Fruit fly (Drosophila melanogaster): ENCODE data around the gene ND-ASHI.

The ND-ASHI gene

DNA sequence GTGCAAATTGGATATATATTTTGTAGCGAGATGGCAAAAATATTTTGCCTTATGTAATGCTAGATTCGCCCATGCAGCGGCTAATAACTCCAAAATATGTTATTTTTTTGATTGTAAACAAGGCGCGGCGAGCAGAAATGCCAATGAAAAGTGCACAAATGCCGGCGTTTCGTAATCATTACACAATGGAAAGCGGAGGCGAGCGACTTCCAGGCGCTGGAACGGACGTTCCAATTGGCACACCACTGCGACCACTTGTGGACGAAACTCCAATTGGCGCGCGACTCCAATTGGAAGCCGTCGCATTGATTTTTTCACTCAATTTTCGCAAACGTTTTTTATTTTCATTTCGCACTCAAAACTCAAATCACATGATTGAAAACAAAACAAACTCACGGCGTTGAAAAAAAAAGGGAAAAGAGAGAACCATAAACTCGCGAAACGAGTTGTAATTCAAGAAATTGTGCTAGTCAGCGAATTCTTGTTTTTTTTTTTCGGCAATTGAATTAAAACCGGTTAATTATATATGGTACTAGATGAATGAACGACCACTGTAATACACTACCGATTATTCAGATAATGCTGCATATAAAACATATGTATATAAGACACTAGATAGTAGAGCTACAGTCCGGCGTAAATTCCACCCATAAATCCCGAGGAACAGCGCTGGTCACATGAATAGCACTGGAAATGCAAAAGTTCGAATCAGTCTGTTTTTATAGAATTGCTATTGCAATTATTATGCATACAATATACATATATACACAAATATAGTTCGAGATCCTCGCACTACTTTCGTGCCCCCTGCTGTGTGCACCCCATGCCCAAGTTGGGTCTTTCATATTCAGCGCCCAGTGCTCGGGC is at the start of gene ND-ASHI:
Gene ND-ASHI (minus strand): TSS at position 484 of the 867 bp plus-strand sequence.
- TF ChIP-seq CG10348 (GFP tag; IDR thresholded peaks at IDR 0.05) (peak; percentile 89), CG8301 (tag; optimal IDR thresholded peaks at IDR 0.05) (peak; percentile 97), Ets98B (GFP tag; IDR thresholded peaks at IDR 0.05) (peak; percentile 98), Snoo (tag; optimal IDR thresholded peaks at IDR 0.05) (peak; percentile 96), CG4496 (GFP tag; IDR thresholded peaks at IDR 0.05) (peak; percentile 99), rn (GFP tag; IDR thresholded peaks at IDR 0.05) (peak; percentile 92), CG32121 (GFP tag; IDR thresholded peaks at IDR 0.05) (peak; percentile 97), EcR (GFP tag; optimal IDR thresholded peaks at IDR 0.05) (peak; percentile 61), CG17806 (tag; optimal IDR thresholded peaks at IDR 0.05) (peak; percentile 95), CG8159 (tag; optimal IDR thresholded peaks at IDR 0.05) (peak; percentile 96), CG9948 (tag; optimal IDR thresholded peaks at IDR 0.05) (peak; percentile 95), CG12605 (GFP tag; IDR thresholded peaks at IDR 0.05) (peak; percentile 97), CG34367 (tag; optimal IDR thresholded peaks at IDR 0.05) (peak; percentile 97), CG14655 (GFP tag; optimal IDR thresholded peaks at IDR 0.05) (peak; percentile 97), Pif1A (GFP tag; optimal IDR thresholded peaks at IDR 0.05) (peak; percentile 97), CG15710 (tag; optimal IDR thresholded peaks at IDR 0.05) (peak; percentile 97), D1 (tag; optimal IDR thresholded peaks at IDR 0.05) (no peak), Pif1B (GFP tag; optimal IDR thresholded peaks at IDR 0.05) (peak; percentile 96), gl (tag; optimal IDR thresholded peaks at IDR 0.05) (peak; percentile 92), fd96Ca (GFP tag; IDR thresholded peaks at IDR 0.05) (peak; percentile 98), CG13204 (GFP tag; optimal IDR thresholded peaks at IDR 0.05) (peak; percentile 93)

DNA sequence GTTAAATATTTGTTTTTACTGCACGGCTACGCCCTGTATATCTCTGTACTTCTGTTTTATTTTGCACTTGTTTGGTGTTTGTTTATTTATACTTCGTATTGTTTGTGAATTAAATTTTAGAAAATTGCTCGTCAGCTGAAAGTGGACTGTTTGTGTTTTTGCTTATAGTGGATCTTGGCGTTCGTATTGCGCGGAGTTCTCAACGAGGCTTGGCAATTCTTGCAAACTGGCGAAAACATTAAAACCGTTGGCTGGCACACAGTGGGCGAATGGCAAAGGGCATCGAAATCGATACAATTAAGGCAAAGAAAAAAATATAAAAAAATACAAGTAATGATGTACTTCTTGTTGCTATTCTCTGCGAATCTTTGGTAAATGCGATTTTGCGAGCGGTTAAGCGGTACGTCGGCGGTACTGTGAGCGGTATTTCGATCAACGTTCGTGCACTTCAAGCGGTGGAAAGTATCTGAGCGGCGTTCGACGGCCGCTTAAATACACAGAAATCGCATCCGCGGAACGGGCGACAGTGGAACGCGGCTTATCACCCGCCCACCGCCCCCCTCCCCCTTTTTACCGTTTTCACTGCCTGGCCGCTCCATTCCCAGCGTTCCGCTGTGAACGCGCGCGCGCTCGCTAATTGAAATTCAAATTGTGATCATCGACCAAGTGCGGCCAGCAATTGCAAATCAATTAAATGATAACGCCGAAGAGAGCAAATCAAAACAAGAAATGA is 48.0 kb upstream of the ND-ASHI start:
- TF ChIP-seq CG4496 (GFP tag; IDR thresholded peaks at IDR 0.05) (0 out of 3 replicates have a peak, but pooled peaks have one; percentile 34), D1 (tag; optimal IDR thresholded peaks at IDR 0.05) (no peak), CG34367 (tag; optimal IDR thresholded peaks at IDR 0.05) (no peak), CG13204 (GFP tag; optimal IDR thresholded peaks at IDR 0.05) (peak; percentile 72)

DNA sequence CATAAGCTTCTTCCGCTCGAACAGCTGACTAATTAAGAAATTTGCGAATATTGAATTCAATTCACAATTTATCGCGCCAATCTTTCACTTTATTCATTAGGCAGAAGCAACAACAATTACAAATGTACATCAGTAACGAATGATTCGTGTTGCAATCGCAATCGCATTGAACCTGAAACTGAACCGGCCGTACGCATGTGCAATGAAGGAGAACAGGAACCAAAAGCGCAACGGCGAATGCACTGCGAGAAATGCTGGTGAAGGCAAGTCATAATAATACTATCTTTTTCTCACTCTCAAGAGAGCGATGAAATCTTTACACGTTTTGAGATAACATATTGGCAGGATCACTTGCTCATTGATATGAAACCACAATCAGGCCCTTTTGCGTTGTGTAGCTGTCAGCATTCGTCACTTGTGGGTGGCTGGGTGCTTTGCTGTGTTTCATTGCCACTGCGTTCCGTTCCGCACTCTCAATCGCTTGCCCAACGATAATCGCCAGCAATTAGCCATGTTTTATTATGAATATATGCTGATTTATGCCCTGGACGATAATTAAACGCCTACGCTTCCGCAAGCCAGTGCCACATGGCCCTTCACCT is 46.1 kb upstream of the ND-ASHI start:
- TF ChIP-seq CG14655 (GFP tag; optimal IDR thresholded peaks at IDR 0.05) (peak; percentile 46), CG12605 (GFP tag; IDR thresholded peaks at IDR 0.05) (no peak), CG4496 (GFP tag; IDR thresholded peaks at IDR 0.05) (peak; percentile 43; the same call in 1 of the 3 replicates), CG8301 (tag; optimal IDR thresholded peaks at IDR 0.05) (peak; percentile 19), Ets98B (GFP tag; IDR thresholded peaks at IDR 0.05) (peak; percentile 40)

DNA sequence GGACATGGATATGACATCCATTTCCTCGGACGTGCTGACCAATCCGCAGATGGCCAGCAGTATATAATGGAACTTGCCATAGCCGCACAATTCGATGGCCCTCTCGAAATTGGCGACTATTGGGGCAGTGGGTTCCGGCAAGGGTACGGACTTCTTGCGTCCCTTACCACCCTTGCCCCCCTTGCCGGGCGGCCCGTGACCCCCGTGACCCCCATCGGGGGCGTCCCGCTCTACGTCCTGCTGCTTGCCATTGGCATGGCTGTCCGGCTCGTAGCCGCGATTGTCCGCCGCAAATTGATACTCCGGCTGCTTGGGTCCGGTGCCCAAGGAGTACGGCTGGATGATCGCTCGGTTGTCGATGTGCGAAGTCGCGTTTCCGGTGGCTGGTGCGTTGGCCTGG is 44.7 kb upstream of the ND-ASHI start:
- no peak for TF ChIP-seq CG32121 (GFP tag; IDR thresholded peaks at IDR 0.05)

DNA sequence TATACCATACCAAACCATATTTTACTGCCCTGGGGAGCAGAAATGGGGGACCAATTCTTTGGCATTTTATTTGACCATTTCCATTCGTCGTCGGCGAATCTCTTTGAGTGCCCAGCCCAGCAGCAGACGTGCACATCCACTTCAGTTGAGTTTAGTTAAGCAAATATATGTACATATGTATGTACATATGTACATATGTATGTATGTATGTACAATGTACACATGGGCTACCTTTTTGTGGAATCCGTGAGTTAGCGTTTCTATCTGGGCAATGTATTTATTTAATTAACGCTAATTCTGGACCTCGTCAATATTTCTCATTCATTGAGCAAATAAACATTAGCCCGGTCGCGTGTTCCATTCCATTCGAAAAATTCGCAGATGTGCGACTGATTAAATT is 41.0 kb upstream of the ND-ASHI start:
- no peak for TF ChIP-seq rn (GFP tag; IDR thresholded peaks at IDR 0.05)
- TF ChIP-seq gl (tag; optimal IDR thresholded peaks at IDR 0.05), result no peak
- TF ChIP-seq EcR (GFP tag; optimal IDR thresholded peaks at IDR 0.05), result no peak
- no peak for TF ChIP-seq Snoo (tag; optimal IDR thresholded peaks at IDR 0.05)
- no peak for TF ChIP-seq CG4496 (GFP tag; IDR thresholded peaks at IDR 0.05)
- no peak for TF ChIP-seq Pif1B (GFP tag; optimal IDR thresholded peaks at IDR 0.05)
- TF ChIP-seq Pif1A (GFP tag; optimal IDR thresholded peaks at IDR 0.05), result no peak
- no peak for TF ChIP-seq CG34367 (tag; optimal IDR thresholded peaks at IDR 0.05)
- TF ChIP-seq CG13204 (GFP tag; optimal IDR thresholded peaks at IDR 0.05), result no peak
- TF ChIP-seq D1 (tag; optimal IDR thresholded peaks at IDR 0.05), result no peak
- no peak for TF ChIP-seq CG9948 (tag; optimal IDR thresholded peaks at IDR 0.05)
- no peak for TF ChIP-seq CG32121 (GFP tag; IDR thresholded peaks at IDR 0.05)
- TF ChIP-seq Ets98B (GFP tag; IDR thresholded peaks at IDR 0.05), result no peak
- no peak for TF ChIP-seq CG8159 (tag; optimal IDR thresholded peaks at IDR 0.05)
- TF ChIP-seq CG10348 (GFP tag; IDR thresholded peaks at IDR 0.05), result no peak
- no peak for TF ChIP-seq CG8301 (tag; optimal IDR thresholded peaks at IDR 0.05)
- TF ChIP-seq CG12605 (GFP tag; IDR thresholded peaks at IDR 0.05), result no peak
- TF ChIP-seq CG17806 (tag; optimal IDR thresholded peaks at IDR 0.05), result no peak

DNA sequence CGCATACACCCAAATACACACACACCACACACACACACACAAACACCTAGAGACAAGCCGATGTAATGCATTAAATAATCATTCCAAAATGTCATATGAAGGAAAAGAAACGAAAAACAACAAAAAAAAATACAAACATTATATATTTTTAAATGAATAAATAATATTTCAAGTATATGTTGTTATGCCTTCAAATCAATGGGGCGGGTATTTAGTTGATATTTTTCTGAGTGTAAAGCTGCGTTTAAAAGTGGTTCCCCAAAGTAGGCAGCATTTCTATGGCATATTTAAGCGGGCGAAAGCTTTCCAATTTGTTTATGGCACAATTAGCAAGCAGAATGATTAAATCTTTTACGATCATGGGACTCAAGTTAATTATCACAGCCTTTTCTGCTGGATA is 40.3 kb upstream of the ND-ASHI start:
- TF ChIP-seq fd96Ca (GFP tag; IDR thresholded peaks at IDR 0.05) (no peak), CG10348 (GFP tag; IDR thresholded peaks at IDR 0.05) (no peak), CG8159 (tag; optimal IDR thresholded peaks at IDR 0.05) (no peak), gl (tag; optimal IDR thresholded peaks at IDR 0.05) (no peak), CG14655 (GFP tag; optimal IDR thresholded peaks at IDR 0.05) (no peak), Ets98B (GFP tag; IDR thresholded peaks at IDR 0.05) (peak; percentile 37), CG4496 (GFP tag; IDR thresholded peaks at IDR 0.05) (peak; percentile 48; the same call in 2 of the 3 replicates), CG9948 (tag; optimal IDR thresholded peaks at IDR 0.05) (peak; percentile 1), rn (GFP tag; IDR thresholded peaks at IDR 0.05) (no peak), D1 (tag; optimal IDR thresholded peaks at IDR 0.05) (peak; percentile 7), CG32121 (GFP tag; IDR thresholded peaks at IDR 0.05) (peak; percentile 49; the same call in 1 of the 2 replicates), Pif1A (GFP tag; optimal IDR thresholded peaks at IDR 0.05) (no peak), CG13204 (GFP tag; optimal IDR thresholded peaks at IDR 0.05) (no peak), EcR (GFP tag; optimal IDR thresholded peaks at IDR 0.05) (no peak), Snoo (tag; optimal IDR thresholded peaks at IDR 0.05) (no peak), CG17806 (tag; optimal IDR thresholded peaks at IDR 0.05) (peak; percentile 25), CG8301 (tag; optimal IDR thresholded peaks at IDR 0.05) (peak; percentile 14), CG12605 (GFP tag; IDR thresholded peaks at IDR 0.05) (no peak)

Data from whole organism, pupa.